Worm (Caenorhabditis elegans) whole organism, L4/young adult: ENCODE measurements around the gene H38K22.6.

Experiments
- W03F9.2 ChIP-seq: fragments of 150-350 bp; optimal IDR thresholded peaks from 2 replicates; lab custom pipeline; 2014; ENCODE audit warnings: missing biosample characterization, missing genetic modification characterization
- him-1 ChIP-seq: sonication (generic microtip); optimal IDR thresholded peaks from 2 replicates; lab custom pipeline; 2016; ENCODE audit warnings: missing genotype, missing genetic modification reagents, missing genetic modification characterization, missing compliant biosample characterization

DNA sequence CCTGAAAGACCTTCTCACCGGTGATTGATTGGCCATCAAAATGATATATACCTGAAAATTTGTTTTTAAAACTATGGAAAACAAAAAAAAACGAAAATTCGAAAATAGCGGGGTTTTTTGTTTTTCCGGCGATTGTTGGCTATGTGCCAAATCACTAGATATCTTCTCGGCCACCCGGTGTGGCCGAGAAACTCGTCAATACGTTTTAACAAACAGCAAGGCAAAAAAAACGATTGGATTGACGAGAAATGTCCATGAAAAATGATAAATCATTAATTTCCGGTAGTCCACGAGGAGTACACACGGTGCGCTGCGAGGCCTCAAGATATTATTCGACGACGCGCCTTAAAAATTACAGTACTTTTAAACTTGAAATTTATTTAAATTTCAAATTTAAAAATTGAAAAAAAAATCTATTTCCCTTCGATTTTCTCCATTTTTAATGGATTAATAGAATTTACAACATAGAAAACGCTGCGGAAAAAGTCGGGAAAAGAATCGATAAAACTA, 19.2 kb upstream of the H38K22.6 start, which contains the start of gene R10E4.11:
- no peak for TF ChIP-seq him-1 (tag; lab: Kevin White, UChicago)
- no peak for TF ChIP-seq W03F9.2 (tag; lab: Kevin White, UChicago)
